Fruit fly (Drosophila melanogaster): ENCODE measurements around the gene Cpr65Az.

Cpr65Az gene

DNA sequence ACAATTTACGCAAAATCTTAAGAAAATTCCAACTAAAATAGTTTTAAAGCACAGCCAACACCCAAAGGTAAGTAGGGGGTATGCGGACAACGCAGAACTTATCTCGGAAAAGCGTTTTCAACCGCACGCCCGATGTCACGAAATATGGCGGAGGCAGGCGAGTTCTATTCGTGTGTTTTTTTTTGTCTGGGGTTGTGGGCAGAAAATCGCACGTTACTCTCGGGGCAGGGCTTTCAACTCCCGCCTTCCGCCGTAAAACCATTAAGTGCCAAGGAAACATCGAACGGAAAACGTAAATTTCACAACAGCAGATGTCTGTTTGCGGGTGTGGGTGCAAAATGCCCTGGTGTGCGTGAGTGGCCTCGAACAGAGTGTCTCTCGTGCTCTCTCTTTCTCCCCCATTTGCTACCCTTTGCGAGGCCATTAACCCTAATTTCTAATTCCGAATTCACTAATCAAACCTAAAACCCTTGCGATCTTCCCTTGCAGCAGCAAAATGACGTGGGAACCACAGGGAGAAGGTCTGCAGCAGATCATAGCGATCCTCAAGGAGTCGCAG is 33.0 kb downstream of the Cpr65Az start:
- TF ChIP-seq CG12768 (GFP tag; optimal IDR thresholded peaks at IDR 0.05) (no peak), Hr96 (GFP tag; optimal IDR thresholded peaks at IDR 0.05) (no peak), CG5204 (GFP tag; optimal IDR thresholded peaks at IDR 0.05) (no peak), ovo (GFP tag; optimal IDR thresholded peaks at IDR 0.05) (peak; percentile 21)

DNA sequence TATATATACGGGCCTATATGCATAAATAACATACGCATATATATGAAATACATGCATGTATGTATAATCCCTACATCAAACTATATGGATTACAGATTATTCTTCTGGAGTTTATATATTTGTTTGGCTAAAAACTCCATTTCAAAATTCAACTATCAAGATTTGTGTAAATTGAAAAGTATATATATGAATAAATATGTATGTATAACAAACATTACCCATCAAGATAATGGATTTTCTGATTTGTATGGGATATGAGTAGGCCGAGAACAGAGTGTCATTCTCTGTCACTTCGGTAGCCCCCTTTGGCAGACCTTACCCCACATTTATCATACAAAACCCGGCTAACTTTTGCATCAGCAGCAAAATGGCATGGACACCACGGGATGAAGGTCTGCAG is 39.6 kb downstream of the Cpr65Az start, which contains the start of gene CG8219:
TSS of gene CG8219 (plus strand) at position 301 of the 400 bp plus-strand sequence.
- TF ChIP-seq Clk (GFP tag; optimal IDR thresholded peaks at IDR 0.05) (no peak), CG11617 (GFP tag; optimal IDR thresholded peaks at IDR 0.05) (no peak), kay (GFP tag; ENCODE audit: borderline replicate concordance) (no peak), Hr96 (GFP tag; optimal IDR thresholded peaks at IDR 0.05) (no peak), CG7101 (tag; optimal IDR thresholded peaks at IDR 0.05) (no peak), CG14711 (tag; optimal IDR thresholded peaks at IDR 0.05) (no peak), bab1 (GFP tag; optimal IDR thresholded peaks at IDR 0.05) (no peak), ovo (GFP tag; optimal IDR thresholded peaks at IDR 0.05) (no peak), CG1620 (GFP tag; optimal IDR thresholded peaks at IDR 0.05) (no peak), CG33017 (tag; optimal IDR thresholded peaks at IDR 0.05) (no peak), cic (GFP tag; optimal IDR thresholded peaks at IDR 0.05) (no peak), CG5204 (GFP tag; optimal IDR thresholded peaks at IDR 0.05) (no peak), Crg-1 (GFP tag; optimal IDR thresholded peaks at IDR 0.05) (no peak), CG7045 (GFP tag; optimal IDR thresholded peaks at IDR 0.05) (no peak), toe (GFP tag; optimal IDR thresholded peaks at IDR 0.05) (no peak), tj (GFP tag; optimal IDR thresholded peaks at IDR 0.05) (no peak), cnc (optimal IDR thresholded peaks at IDR 0.05) (no peak), pad (GFP tag; optimal IDR thresholded peaks at IDR 0.05) (no peak)

Measured in whole organism, adult.